Fruit fly (Drosophila melanogaster): ENCODE measurements around the gene CG2747.

CG2747 gene

dm6 chr3R:8009080-8009620 lies 21.4 kb downstream of the CG2747 start, which contains the start of the genes CG11052 and CG3223:
Gene CG11052, minus strand, starts transcription at chr3R:8009297.
Gene CG3223, plus strand, starts transcription at chr3R:8009400.
- no peak for TF ChIP-seq pan (optimal IDR thresholded peaks at IDR 0.05)
- TF ChIP-seq Myc (optimal IDR thresholded peaks at IDR 0.05), result peak; percentile 62
- no peak for TF ChIP-seq Vsx2 (GFP tag; optimal IDR thresholded peaks at IDR 0.05; ENCODE audit: partially characterized antibody)
- TF ChIP-seq Hnf4 (GFP tag; optimal IDR thresholded peaks at IDR 0.05), result peak; percentile 9
- no peak for TF ChIP-seq CG9705 (GFP tag; optimal IDR thresholded peaks at IDR 0.05)
- TF ChIP-seq h (GFP tag; optimal IDR thresholded peaks at IDR 0.05), result peak; percentile 8
- TF ChIP-seq dl (GFP tag; optimal IDR thresholded peaks at IDR 0.05; ENCODE audit: insufficient read depth in 1 of 2, partially characterized antibody in 2 of 2), result no peak
- no peak for TF ChIP-seq Hr83 (GFP tag; optimal IDR thresholded peaks at IDR 0.05; ENCODE audit: poor library complexity, severe bottlenecking)
- peak; percentile 15 for TF ChIP-seq HLH106 (tag; optimal IDR thresholded peaks at IDR 0.05)
- TF ChIP-seq fru (GFP tag; optimal IDR thresholded peaks at IDR 0.05), result no peak
- no peak for TF ChIP-seq OdsH (GFP tag; optimal IDR thresholded peaks at IDR 0.05)
- TF ChIP-seq rgr (GFP tag; optimal IDR thresholded peaks at IDR 0.05), result no peak
- peak; percentile 15 for TF ChIP-seq Sp1 (GFP tag; optimal IDR thresholded peaks at IDR 0.05)
- no peak for TF ChIP-seq psq (GFP tag; optimal IDR thresholded peaks at IDR 0.05)
- TF ChIP-seq N (GFP tag; optimal IDR thresholded peaks at IDR 0.05), result no peak
- TF ChIP-seq Abd-B (GFP tag; optimal IDR thresholded peaks at IDR 0.05), result no peak
- no peak for TF ChIP-seq usp (GFP tag; optimal IDR thresholded peaks at IDR 0.05)
- TF ChIP-seq Rel (GFP tag; optimal IDR thresholded peaks at IDR 0.05), result no peak
- TF ChIP-seq Rel (tag; optimal IDR thresholded peaks at IDR 0.05), result peak; percentile 92
- TF ChIP-seq dmrt93B (GFP tag; optimal IDR thresholded peaks at IDR 0.05), result no peak

dm6 chr3R:8007595-8008255 lies 22.9 kb downstream of the CG2747 start, which contains the start of gene CG2767:
Gene CG2767, minus strand, starts transcription at chr3R:8008110.
- no peak for TF ChIP-seq CG32264 (GFP tag; optimal IDR thresholded peaks at IDR 0.05)
- TF ChIP-seq Hnf4 (GFP tag; optimal IDR thresholded peaks at IDR 0.05), result peak; percentile 20
- TF ChIP-seq GATAd (GFP tag; optimal IDR thresholded peaks at IDR 0.05), result no peak
- TF ChIP-seq pan (optimal IDR thresholded peaks at IDR 0.05), result no peak
- TF ChIP-seq Myc (optimal IDR thresholded peaks at IDR 0.05), result no peak
- TF ChIP-seq dsf (GFP tag; optimal IDR thresholded peaks at IDR 0.05; ENCODE audit: borderline replicate concordance), result no peak
- no peak for TF ChIP-seq usp (GFP tag; optimal IDR thresholded peaks at IDR 0.05)
- TF ChIP-seq CrebA (GFP tag; optimal IDR thresholded peaks at IDR 0.05; ENCODE audit: borderline replicate concordance), result no peak
- no peak for TF ChIP-seq brk (GFP tag; optimal IDR thresholded peaks at IDR 0.05)
- no peak for TF ChIP-seq ey (GFP tag; optimal IDR thresholded peaks at IDR 0.05)
- TF ChIP-seq Sp1 (GFP tag; optimal IDR thresholded peaks at IDR 0.05), result peak; percentile 45
- no peak for TF ChIP-seq br (GFP tag; optimal IDR thresholded peaks at IDR 0.05)
- no peak for TF ChIP-seq lola (GFP tag; optimal IDR thresholded peaks at IDR 0.05)
- no peak for TF ChIP-seq Dfd (GFP tag; optimal IDR thresholded peaks at IDR 0.05)
- no peak for TF ChIP-seq CG9705 (GFP tag; optimal IDR thresholded peaks at IDR 0.05)
- TF ChIP-seq sv (GFP tag; optimal IDR thresholded peaks at IDR 0.05), result no peak
- TF ChIP-seq HLH106 (tag; optimal IDR thresholded peaks at IDR 0.05), result no peak
- TF ChIP-seq jim (GFP tag; optimal IDR thresholded peaks at IDR 0.05), result no peak
- TF ChIP-seq Rel (GFP tag; optimal IDR thresholded peaks at IDR 0.05), result no peak
- TF ChIP-seq Rel (tag; optimal IDR thresholded peaks at IDR 0.05), result peak; percentile 48
- TF ChIP-seq Hr83 (GFP tag; optimal IDR thresholded peaks at IDR 0.05; ENCODE audit: poor library complexity, severe bottlenecking), result peak; percentile 11
- no peak for TF ChIP-seq fru (GFP tag; optimal IDR thresholded peaks at IDR 0.05)
- no peak for TF ChIP-seq h (GFP tag; optimal IDR thresholded peaks at IDR 0.05)

dm6 chr3R:8001074-8001669 lies 29.4 kb downstream of the CG2747 start, which contains the start of the genes Kmn2 and CG2698:
Gene Kmn2, minus strand, starts transcription at chr3R:8001309.
Gene CG2698, plus strand, starts transcription at chr3R:8001562.
- TF ChIP-seq Myc (optimal IDR thresholded peaks at IDR 0.05) (peak; percentile 64), pan (optimal IDR thresholded peaks at IDR 0.05) (no peak), Hr78 (GFP tag; optimal IDR thresholded peaks at IDR 0.05) (no peak), CG9705 (GFP tag; optimal IDR thresholded peaks at IDR 0.05) (peak; percentile 90), Dfd (GFP tag; optimal IDR thresholded peaks at IDR 0.05) (no peak), dsf (GFP tag; optimal IDR thresholded peaks at IDR 0.05; ENCODE audit: borderline replicate concordance) (peak; percentile 91), br (GFP tag; optimal IDR thresholded peaks at IDR 0.05) (peak; percentile 93), fru (GFP tag; optimal IDR thresholded peaks at IDR 0.05) (peak; percentile 94), h (GFP tag; optimal IDR thresholded peaks at IDR 0.05) (peak; percentile 96), psq (GFP tag; optimal IDR thresholded peaks at IDR 0.05) (peak; percentile 95), rgr (GFP tag; optimal IDR thresholded peaks at IDR 0.05) (peak; percentile 97), Sp1 (GFP tag; optimal IDR thresholded peaks at IDR 0.05) (peak; percentile 96), brk (GFP tag; optimal IDR thresholded peaks at IDR 0.05) (peak; percentile 96), usp (GFP tag; optimal IDR thresholded peaks at IDR 0.05) (no peak), GATAd (GFP tag; optimal IDR thresholded peaks at IDR 0.05) (peak; percentile 69), Rel (GFP tag; optimal IDR thresholded peaks at IDR 0.05) (no peak), Rel (tag; optimal IDR thresholded peaks at IDR 0.05) (peak; percentile 83), woc (GFP tag; optimal IDR thresholded peaks at IDR 0.05) (peak; percentile 93), Hnf4 (GFP tag; optimal IDR thresholded peaks at IDR 0.05) (peak; percentile 95), N (GFP tag; optimal IDR thresholded peaks at IDR 0.05) (no peak), Abd-B (GFP tag; optimal IDR thresholded peaks at IDR 0.05) (no peak), HLH106 (tag; optimal IDR thresholded peaks at IDR 0.05) (peak; percentile 97), Hr83 (GFP tag; optimal IDR thresholded peaks at IDR 0.05; ENCODE audit: poor library complexity, severe bottlenecking) (peak; percentile 65), dl (GFP tag; optimal IDR thresholded peaks at IDR 0.05; ENCODE audit: insufficient read depth in 1 of 2, partially characterized antibody in 2 of 2) (no peak), dmrt93B (GFP tag; optimal IDR thresholded peaks at IDR 0.05) (peak; percentile 97), CG32264 (GFP tag; optimal IDR thresholded peaks at IDR 0.05) (peak; percentile 77), Jra (GFP tag; optimal IDR thresholded peaks at IDR 0.05) (peak; percentile 92), CrebA (GFP tag; optimal IDR thresholded peaks at IDR 0.05; ENCODE audit: borderline replicate concordance) (no peak), ey (GFP tag; optimal IDR thresholded peaks at IDR 0.05) (peak; percentile 93), Vsx2 (GFP tag; optimal IDR thresholded peaks at IDR 0.05; ENCODE audit: partially characterized antibody) (no peak), tai (GFP tag; optimal IDR thresholded peaks at IDR 0.05) (no peak), foxo (GFP tag; optimal IDR thresholded peaks at IDR 0.05) (peak in 1 of 2 experiments; percentile 97), lola (GFP tag; optimal IDR thresholded peaks at IDR 0.05) (no peak), Mio (GFP tag; optimal IDR thresholded peaks at IDR 0.05) (peak; percentile 58)
